Worm (Caenorhabditis elegans) whole organism, midembryonic: ENCODE results near the gene Y51H4A.5.
"Not testable (repeated sequence)": the region's sequence is repeated elsewhere in the genome, so short reads cannot be mapped to it uniquely, and the experiment has no call there.

ENCODE experiments used
- flt-1 ChIP-seq: fragments of 200-800 bp; sonication (Bioruptor generic); IDR thresholded peaks from 2 replicates; pipeline ENCODE4 v1.3.6; 2022; ENCODE audit warnings: missing genetic modification characterization, missing compliant biosample characterization
- klf-2 ChIP-seq: fragments of 200-800 bp; sonication (Bioruptor generic); conservative IDR thresholded peaks from 2 replicates; pipeline ENCODE4 v1.3.6; 2022; ENCODE audit warnings: missing genetic modification reagents, missing genetic modification characterization, missing compliant biosample characterization
- tab-1 ChIP-seq: fragments of 200-800 bp; sonication (Bioruptor generic); IDR thresholded peaks from 2 replicates; pipeline ENCODE4 v1.3.6; 2022; ENCODE audit warnings: missing genetic modification characterization, missing compliant biosample characterization
- ztf-23 ChIP-seq: fragments of 200-800 bp; sonication (Bioruptor generic); IDR thresholded peaks from 2 replicates; pipeline ENCODE4 v1.3.6; 2022; ENCODE audit warnings: missing genetic modification reagents, missing genetic modification characterization, missing compliant biosample characterization

- not testable (repeated sequence) for TF ChIP-seq klf-2 (GFP tag; lab: Robert Waterston, UW); ztf-23 (GFP tag; lab: Robert Waterston, UW); tab-1; flt-1 (GFP tag; lab: Robert Waterston, UW)
These were observed 18.8 kb downstream of the Y51H4A.5 start, which contains the start of gene Y51H4A.935 for ce11 chrIV:16507132-16507531.
